Worm (Caenorhabditis elegans): Measurements from ENCODE around the gene F43G6.4.

F43G6.4 gene

DNA sequence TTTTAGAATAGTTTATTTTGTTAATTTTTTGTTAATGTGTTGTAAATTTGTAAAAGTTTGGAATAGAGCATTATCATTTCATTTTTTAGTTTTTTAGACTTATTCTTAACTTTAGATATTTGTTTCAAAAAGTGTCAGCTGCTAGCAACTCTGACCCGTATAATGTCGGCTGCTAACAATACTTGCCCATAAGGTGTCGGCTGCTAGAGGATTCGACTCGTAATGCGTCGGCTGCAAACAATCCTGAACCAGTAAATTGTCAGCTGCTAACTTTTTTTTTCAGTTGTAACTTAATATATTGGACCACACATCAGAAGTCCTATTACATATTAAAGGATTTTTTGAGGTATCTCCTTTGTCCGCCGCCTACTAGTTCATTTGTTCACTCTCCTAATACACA is 52.2 kb downstream of the F43G6.4 start:
- TF ChIP-seq T26A8.4 (GFP tag; IDR thresholded peaks at IDR 0.05) (0 out of 2 replicates have a peak, but pooled peaks have one; percentile 23), R02D3.7 (tag; optimal IDR thresholded peaks at IDR 0.05) (no peak), zfp-3 (GFP tag; conservative IDR thresholded peaks at IDR 0.05) (no peak)

DNA sequence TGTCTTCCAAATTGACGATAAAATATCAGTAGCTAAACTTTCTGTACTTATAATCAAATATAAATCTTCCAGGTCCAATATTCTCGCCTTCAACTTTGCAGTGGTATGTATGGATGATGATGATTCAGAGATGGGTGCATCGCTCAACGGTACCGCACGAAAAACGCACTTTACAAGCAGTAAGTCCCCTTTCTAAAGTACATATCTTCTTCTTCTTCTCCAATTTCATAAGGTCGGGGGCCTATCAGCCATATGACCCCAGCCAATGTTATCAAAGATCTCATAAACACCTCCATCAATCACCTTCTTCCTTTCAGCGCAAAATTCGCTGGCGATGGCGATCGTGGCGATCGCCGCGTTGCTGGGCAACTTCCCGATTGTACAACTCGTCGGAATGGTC is 52.9 kb downstream of the F43G6.4 start:
- TF ChIP-seq nhr-28 (tag; optimal IDR thresholded peaks at IDR 0.05), result peak; percentile 13
- no peak for TF ChIP-seq mdl-1 (tag; optimal IDR thresholded peaks at IDR 0.05)

DNA sequence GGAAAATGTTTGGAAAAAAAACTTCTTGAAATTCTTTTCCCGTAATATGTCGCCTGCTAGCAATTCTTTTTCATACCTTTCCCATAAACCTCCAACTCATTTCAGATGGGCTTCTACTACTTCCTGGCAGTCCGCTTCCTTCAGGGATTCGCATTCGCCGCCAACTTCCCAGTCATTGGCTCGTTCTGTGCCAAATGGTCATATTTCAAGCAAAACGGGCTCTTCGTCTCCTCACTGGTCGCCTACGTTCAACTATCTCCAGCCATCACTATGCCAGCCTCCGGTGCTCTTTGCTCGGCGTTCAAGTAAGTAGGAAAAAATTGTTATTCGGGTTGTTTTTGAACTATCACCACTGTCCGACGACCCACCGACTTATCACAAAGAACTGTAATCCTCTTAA is 53.5 kb downstream of the F43G6.4 start:
- TF ChIP-seq spr-3 (GFP tag; optimal IDR thresholded peaks at IDR 0.05) (no peak), aha-1 (tag) (peak; percentile 27), pha-4 (GFP tag; IDR thresholded peaks at IDR 0.05) (no peak), pha-4 (tag; optimal IDR thresholded peaks at IDR 0.05) (no peak), F37D6.2 (tag; optimal IDR thresholded peaks at IDR 0.05) (no peak), unc-62 (GFP tag; optimal IDR thresholded peaks at IDR 0.05 in 1 of 2) (no peak), unc-62 (tag; optimal IDR thresholded peaks at IDR 0.05) (no peak)

DNA sequence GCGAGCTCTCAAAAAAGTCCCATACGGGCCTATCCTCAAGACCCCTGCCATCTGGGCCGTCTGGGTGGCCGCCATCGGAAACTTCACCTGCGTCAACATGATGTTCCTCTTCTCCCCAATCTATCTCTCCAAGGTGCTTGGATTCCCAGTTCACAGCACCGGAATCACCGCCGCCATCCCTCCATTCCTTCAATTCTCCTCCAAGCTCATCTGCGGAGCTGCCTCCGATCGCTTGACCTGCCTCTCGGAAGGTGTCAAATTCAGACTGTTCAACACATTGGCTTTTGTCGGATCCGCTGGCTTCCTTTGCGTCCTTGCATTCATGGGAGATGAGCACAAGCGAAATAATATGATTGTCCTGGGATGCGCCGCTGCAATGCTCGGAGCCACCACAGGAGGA is 54.4 kb downstream of the F43G6.4 start:
- TF ChIP-seq egl-43 (GFP tag; IDR thresholded peaks at IDR 0.05) (0 out of 2 replicates have a peak, but pooled peaks have one; percentile 10), set-16 (GFP tag; IDR thresholded peaks at IDR 0.05) (peak; percentile 76), saeg-2 (GFP tag; IDR thresholded peaks at IDR 0.05) (no peak), madf-9 (GFP tag; conservative IDR thresholded peaks at IDR 0.05) (0 out of 2 replicates have a peak, but pooled peaks have one; percentile 6)

DNA sequence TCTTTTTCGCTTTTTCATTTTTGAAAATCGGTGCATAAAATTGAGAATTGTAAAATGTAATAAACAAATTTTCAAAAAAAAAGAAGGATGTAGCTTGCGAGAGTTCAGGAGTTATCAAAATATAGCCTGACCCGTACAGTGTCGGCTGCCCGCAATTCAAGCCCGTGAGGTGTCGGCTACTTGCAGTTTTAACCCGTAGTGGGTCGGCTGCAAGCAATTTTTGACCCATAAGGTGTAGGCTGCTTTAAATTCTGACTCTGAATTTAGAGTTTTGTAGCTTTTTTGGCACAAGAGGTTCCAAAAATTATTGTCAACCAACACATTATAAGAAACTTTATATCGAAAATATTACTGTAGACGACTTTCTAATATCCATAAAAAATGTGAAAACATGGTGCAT is 55.4 kb downstream of the F43G6.4 start:
- TF ChIP-seq T20F7.1 (GFP tag; optimal IDR thresholded peaks at IDR 0.05) (no peak), dve-1 (tag; optimal IDR thresholded peaks at IDR 0.05; ENCODE audit: insufficient read depth) (peak; percentile 0), vab-7 (GFP tag; IDR thresholded peaks at IDR 0.05) (no peak), F37D6.2 (tag; optimal IDR thresholded peaks at IDR 0.05) (no peak), aly-2 (tag; optimal IDR thresholded peaks at IDR 0.05) (no peak), php-3 (GFP tag; IDR thresholded peaks at IDR 0.05) (no peak), mep-1 (tag; optimal IDR thresholded peaks at IDR 0.05) (peak; percentile 52), F49E8.2 (tag; optimal IDR thresholded peaks at IDR 0.05; ENCODE audit: borderline replicate concordance) (no peak), unc-62 (GFP tag; optimal IDR thresholded peaks at IDR 0.05 in 1 of 2) (no peak), unc-62 (tag; optimal IDR thresholded peaks at IDR 0.05) (no peak), lin-13 (GFP tag; optimal IDR thresholded peaks at IDR 0.05) (peak; percentile 55), zip-2 (tag; optimal IDR thresholded peaks at IDR 0.05) (no peak), lim-7 (GFP tag; IDR thresholded peaks at IDR 0.05) (0 out of 2 replicates have a peak, but pooled peaks have one; percentile 21), ceh-44 (GFP tag; IDR thresholded peaks at IDR 0.05) (no peak), snpc-4 (tag; optimal IDR thresholded peaks at IDR 0.05) (peak; percentile 41), lin-38 (GFP tag; IDR thresholded peaks at IDR 0.05) (no peak), gei-8 (GFP tag; optimal IDR thresholded peaks at IDR 0.05) (peak; percentile 13), nhr-28 (tag; optimal IDR thresholded peaks at IDR 0.05) (peak; percentile 15), ama-1 (optimal IDR thresholded peaks at IDR 0.05) (peak; percentile 57), unc-39 (tag; optimal IDR thresholded peaks at IDR 0.05) (no peak), set-16 (GFP tag; IDR thresholded peaks at IDR 0.05) (no peak), snpc-1.2 (GFP tag; IDR thresholded peaks at IDR 0.05) (0 out of 2 replicates have a peak, but pooled peaks have one; percentile 45), duxl-1 (tag; optimal IDR thresholded peaks at IDR 0.05; ENCODE audit: poor library complexity) (peak; percentile 7), nhr-25 (tag; optimal IDR thresholded peaks at IDR 0.05; ENCODE audit: borderline replicate concordance, insufficient read depth) (peak; percentile 66)
